Fruit fly (Drosophila melanogaster) Kc167 (cell line): ENCODE measurements around the gene qua.

Experiments
- Myc ChIP-seq: fragments of >200 bp; optimal IDR thresholded peaks from 2 replicates; lab custom pipeline; 2017; ENCODE audit warnings: missing external identifiers
- Sin3A ChIP-seq: fragments of >200 bp; optimal IDR thresholded peaks from 2 replicates; lab custom pipeline; 2018; ENCODE audit warnings: missing external identifiers
- h ChIP-seq: fragments of >200 bp; optimal IDR thresholded peaks from 3 replicates; lab custom pipeline; 2018; ENCODE audit warnings: missing external identifiers
- insv ChIP-seq: fragments of >200 bp; optimal IDR thresholded peaks from 3 replicates; lab custom pipeline; 2018; ENCODE audit warnings: missing external identifiers
- psq ChIP-seq: fragments of >200 bp; optimal IDR thresholded peaks from 2 replicates; lab custom pipeline; 2017; ENCODE audit warnings: missing external identifiers
- ttk ChIP-seq: sonication (Bioruptor generic); optimal IDR thresholded peaks from 2 replicates; lab custom pipeline; 2017; ENCODE audit warnings: missing external identifiers

- TF ChIP-seq ttk (lab: Kevin White, UChicago) (no peak), psq (lab: Kevin White, UChicago) (no peak), Sin3A (lab: Kevin White, UChicago) (no peak), h (lab: Kevin White, UChicago) (no peak), insv (lab: Kevin White, UChicago) (no peak), Myc (lab: Kevin White, UChicago) (no peak)
Measured at dm6 chr2L:17447071-17447470, 49.9 kb downstream of the qua start.
